Worm (Caenorhabditis elegans) whole organism, L4/young adult: ENCODE results near the gene T04B8.5.

ENCODE experiments used
- W03F9.2 ChIP-seq: fragments of 150-350 bp; optimal IDR thresholded peaks from 2 replicates; lab custom pipeline; 2014; ENCODE audit warnings: missing biosample characterization, missing genetic modification characterization
- dao-5 ChIP-seq: sonication (generic microtip); optimal IDR thresholded peaks from 2 replicates; lab custom pipeline; 2016; ENCODE audit warnings: missing genotype, missing genetic modification characterization, moderate library complexity, missing compliant biosample characterization
- him-1 ChIP-seq: sonication (generic microtip); optimal IDR thresholded peaks from 2 replicates; lab custom pipeline; 2016; ENCODE audit warnings: missing genotype, missing genetic modification reagents, missing genetic modification characterization, missing compliant biosample characterization

T04B8.5 gene

ce11 chrII:591110-591509 is 33.2 kb downstream of the T04B8.5 start, which contains the start of gene W08F4.10:
W08F4.10 (minus strand) TSS chrII:591210.
- no peak for TF ChIP-seq dao-5
- TF ChIP-seq him-1 = no peak
- TF ChIP-seq W03F9.2 (tag; lab: Kevin White, UChicago) = no peak

ce11 chrII:587533-587932 is 36.8 kb downstream of the T04B8.5 start, which contains the start of gene fbxb-34:
fbxb-34 (plus strand) TSS chrII:587833.
- TF ChIP-seq him-1 (no peak), W03F9.2 (tag; lab: Kevin White, UChicago) (no peak), dao-5 (no peak)

ce11 chrII:584321-584848 is 40.0 kb downstream of the T04B8.5 start, which contains the start of the genes W08F4.12 and W08F4.13:
W08F4.12 (minus strand) TSS chrII:584421.
W08F4.13 (plus strand) TSS chrII:584798.
- TF ChIP-seq W03F9.2 (tag; lab: Kevin White, UChicago) = no peak
- no peak for TF ChIP-seq him-1
- TF ChIP-seq dao-5 = no peak

ce11 chrII:582649-583048 is 41.7 kb downstream of the T04B8.5 start, which contains the start of gene fbxb-14:
fbxb-14 (minus strand) TSS chrII:582749.
- TF ChIP-seq him-1 (no peak), dao-5 (no peak), W03F9.2 (tag; lab: Kevin White, UChicago) (no peak)

ce11 chrII:581983-582382 is 42.4 kb downstream of the T04B8.5 start:
- TF ChIP-seq him-1 (no peak), dao-5 (no peak), W03F9.2 (tag; lab: Kevin White, UChicago) (no peak)

- TF ChIP-seq him-1 (no peak), W03F9.2 (tag; lab: Kevin White, UChicago) (no peak), dao-5 (no peak)
Measured at ce11 chrII:580189-580643, 44.1 kb downstream of the T04B8.5 start, which contains the start of the genes cdc-37 and W08F4.3. cdc-37 (minus strand) TSS chrII:580593. W08F4.3 (plus strand) TSS chrII:580602.

ce11 chrII:578803-579202 is 45.5 kb downstream of the T04B8.5 start:
- TF ChIP-seq W03F9.2 (tag; lab: Kevin White, UChicago) = no peak
- TF ChIP-seq him-1 = no peak
- no peak for TF ChIP-seq dao-5

- TF ChIP-seq W03F9.2 (tag; lab: Kevin White, UChicago) (no peak), him-1 (no peak), dao-5 (no peak)
Measured at ce11 chrII:577632-578031, 46.7 kb downstream of the T04B8.5 start, which contains the start of gene W08F4.7. W08F4.7 (minus strand) TSS chrII:577732.

ce11 chrII:574064-574463 is 50.3 kb downstream of the T04B8.5 start:
- TF ChIP-seq dao-5 (no peak), W03F9.2 (tag; lab: Kevin White, UChicago) (no peak), him-1 (no peak)

ce11 chrII:572010-572409 is 52.3 kb downstream of the T04B8.5 start, which contains the start of gene mlt-8:
mlt-8 (minus strand) TSS chrII:572110.
- no peak for TF ChIP-seq dao-5

- TF ChIP-seq W03F9.2 (tag; lab: Kevin White, UChicago) = no peak
- TF ChIP-seq him-1 = no peak
- no peak for TF ChIP-seq dao-5
Measured at ce11 chrII:568776-569175, 55.6 kb downstream of the T04B8.5 start, which contains the start of gene W08F4.5. W08F4.5 (minus strand) TSS chrII:568876.
